Fruit fly (Drosophila melanogaster) Kc167 (cell line): ENCODE results near the gene CG11000.

ENCODE experiments used
- Myc ChIP-seq: fragments of >200 bp; optimal IDR thresholded peaks from 2 replicates; lab custom pipeline; 2017; ENCODE audit warnings: missing external identifiers
- Sin3A ChIP-seq: fragments of >200 bp; optimal IDR thresholded peaks from 2 replicates; lab custom pipeline; 2018; ENCODE audit warnings: missing external identifiers
- h ChIP-seq: fragments of >200 bp; optimal IDR thresholded peaks from 3 replicates; lab custom pipeline; 2018; ENCODE audit warnings: missing external identifiers
- insv ChIP-seq: fragments of >200 bp; optimal IDR thresholded peaks from 3 replicates; lab custom pipeline; 2018; ENCODE audit warnings: missing external identifiers
- psq ChIP-seq: fragments of >200 bp; optimal IDR thresholded peaks from 2 replicates; lab custom pipeline; 2017; ENCODE audit warnings: missing external identifiers
- ttk ChIP-seq: sonication (Bioruptor generic); optimal IDR thresholded peaks from 2 replicates; lab custom pipeline; 2017; ENCODE audit warnings: missing external identifiers

The CG11000 gene

DNA sequence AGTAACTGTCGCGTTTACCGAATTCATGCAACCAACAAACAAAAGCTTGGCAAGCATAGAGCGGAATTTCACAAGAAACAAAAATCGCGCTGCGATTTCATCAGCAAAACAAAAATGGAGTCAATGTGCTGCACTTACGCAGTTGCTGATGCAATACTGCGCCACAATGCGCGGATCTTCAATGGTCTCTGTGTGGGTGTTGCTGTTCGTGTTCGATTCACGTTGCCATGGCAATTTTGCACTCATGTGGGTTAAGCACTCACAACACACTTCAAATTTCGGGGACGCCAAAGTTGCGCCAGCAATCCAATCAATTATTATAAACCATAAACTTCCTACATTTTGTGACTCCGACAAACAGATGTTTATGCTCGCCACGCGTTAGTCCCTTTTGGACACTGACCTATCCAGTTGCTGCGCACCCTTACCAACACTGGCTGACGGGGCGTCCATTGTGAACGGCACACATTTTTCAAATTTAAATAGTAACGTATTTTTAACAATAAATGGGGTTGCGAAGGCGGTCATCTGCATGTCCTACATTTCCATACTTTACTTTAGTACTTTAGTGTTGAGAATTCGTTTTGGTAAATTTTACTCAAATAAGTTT is 60.0 kb downstream of the CG11000 start, which contains the start of gene CG2017:
CG2017 (minus strand) TSS at position 374 of the 610 bp plus-strand sequence.
- TF ChIP-seq Myc (lab: Kevin White, UChicago) (no peak), Sin3A (lab: Kevin White, UChicago) (no peak), insv (lab: Kevin White, UChicago) (no peak), ttk (lab: Kevin White, UChicago) (no peak), h (lab: Kevin White, UChicago) (no peak), psq (lab: Kevin White, UChicago) (no peak)
